Fruit fly (Drosophila melanogaster) whole organism, embryonic: Measurements from ENCODE around the gene CG31872.

ENCODE experiments used
- Abd-B ChIP-seq: fragments of 200-800 bp; sonication (Bioruptor generic); optimal IDR thresholded peaks from 2 replicates; lab custom pipeline; 2018; ENCODE audit warnings: missing biosample characterization, mild to moderate bottlenecking, missing genetic modification characterization, moderate library complexity
- Ada2b ChIP-seq: fragments of 200-800 bp; sonication (Bioruptor generic); IDR thresholded peaks from 2 replicates; pipeline ENCODE4 v1.3.6; 2022; ENCODE audit warnings: missing biosample characterization, missing genetic modification characterization
- CG10274 ChIP-seq: fragments of 200-800 bp; sonication (Bioruptor generic); optimal IDR thresholded peaks from 3 replicates; lab custom pipeline; 2017; ENCODE audit warnings: missing biosample characterization, mild to moderate bottlenecking, missing genetic modification characterization
- CG12236 ChIP-seq: fragments of 200-800 bp; sonication (Bioruptor generic); optimal IDR thresholded peaks from 2 replicates; lab custom pipeline; 2016; ENCODE audit warnings: missing biosample characterization, missing genetic modification characterization
- CG1233 ChIP-seq: fragments of 200-800 bp; sonication (Bioruptor generic); optimal IDR thresholded peaks from 4 replicates; lab custom pipeline; 2018; ENCODE audit warnings: missing biosample characterization, mild to moderate bottlenecking, missing genetic modification characterization
- CG12744 ChIP-seq: fragments of 200-800 bp; sonication (Bioruptor generic); optimal IDR thresholded peaks from 2 replicates; lab custom pipeline; 2016; ENCODE audit warnings: missing biosample characterization, missing genetic modification characterization
- CG14441 ChIP-seq: fragments of 200-800 bp; sonication (Bioruptor generic); IDR thresholded peaks from 2 replicates; pipeline ENCODE4 v1.3.6; 2022; ENCODE audit warnings: missing biosample characterization, missing genetic modification characterization
- CG15011 ChIP-seq: fragments of 200-800 bp; sonication (Bioruptor generic); optimal IDR thresholded peaks from 3 replicates; lab custom pipeline; 2018; ENCODE audit warnings: missing biosample characterization, mild to moderate bottlenecking, missing genetic modification characterization
- CG15514 ChIP-seq: fragments of 200-800 bp; sonication (Bioruptor generic); optimal IDR thresholded peaks from 3 replicates; lab custom pipeline; 2017; ENCODE audit warnings: missing biosample characterization, missing genetic modification characterization, mild to moderate bottlenecking, moderate library complexity, missing genetic modification reagents
- CG1832 ChIP-seq: fragments of 200-800 bp; sonication (Bioruptor generic); optimal IDR thresholded peaks from 2 replicates; lab custom pipeline; 2017; ENCODE audit warnings: missing biosample characterization, mild to moderate bottlenecking, missing genetic modification characterization, inconsistent platforms
- CG18599 ChIP-seq: fragments of 200-800 bp; sonication (Bioruptor generic); optimal IDR thresholded peaks from 3 replicates; lab custom pipeline; 2017; ENCODE audit warnings: missing biosample characterization, missing genetic modification characterization, mild to moderate bottlenecking, moderate library complexity, missing genetic modification reagents
- CG31365 ChIP-seq: fragments of 200-800 bp; sonication (Bioruptor generic); optimal IDR thresholded peaks from 2 replicates; lab custom pipeline; 2018; ENCODE audit warnings: missing biosample characterization, mild to moderate bottlenecking, missing genetic modification characterization
- CG3281 ChIP-seq: fragments of 200-800 bp; sonication (Bioruptor generic); optimal IDR thresholded peaks from 3 replicates; lab custom pipeline; 2017; ENCODE audit warnings: missing biosample characterization, mild to moderate bottlenecking, missing genetic modification characterization
- CG33213 ChIP-seq: fragments of 200-800 bp; sonication (Bioruptor generic); optimal IDR thresholded peaks from 3 replicates; lab custom pipeline; 2016; ENCODE audit warnings: missing biosample characterization, missing genetic modification characterization
- CG3838 ChIP-seq: fragments of 200-800 bp; sonication (Bioruptor generic); optimal IDR thresholded peaks from 3 replicates; lab custom pipeline; 2016; ENCODE audit warnings: missing biosample characterization, missing genetic modification characterization
- CG4282 ChIP-seq: fragments of 200-800 bp; sonication (Bioruptor generic); optimal IDR thresholded peaks from 2 replicates; lab custom pipeline; 2016; ENCODE audit warnings: missing biosample characterization, missing genetic modification characterization
- CG6175 ChIP-seq: fragments of 200-800 bp; sonication (Bioruptor generic); IDR thresholded peaks from 3 replicates; pipeline ENCODE4 v1.3.6; 2022; ENCODE audit warnings: missing biosample characterization, missing genetic modification characterization
- CG6854 ChIP-seq: fragments of 200-800 bp; sonication (Bioruptor generic); optimal IDR thresholded peaks from 3 replicates; lab custom pipeline; 2017; ENCODE audit warnings: missing biosample characterization, mild to moderate bottlenecking, missing genetic modification characterization
- CG7745 ChIP-seq: fragments of 200-800 bp; sonication (Bioruptor generic); optimal IDR thresholded peaks from 2 replicates; lab custom pipeline; 2018; ENCODE audit warnings: missing biosample characterization, mild to moderate bottlenecking, missing genetic modification characterization, moderate library complexity
- CG8765 ChIP-seq: fragments of 200-800 bp; sonication (Bioruptor generic); IDR thresholded peaks from 2 replicates; pipeline ENCODE4 v1.3.6; 2022; ENCODE audit warnings: missing biosample characterization, missing genetic modification characterization
- CG9437 ChIP-seq: fragments of 200-800 bp; sonication (Bioruptor generic); optimal IDR thresholded peaks from 2 replicates; lab custom pipeline; 2018; ENCODE audit warnings: missing biosample characterization, mild to moderate bottlenecking, missing genetic modification characterization
- Dip3 ChIP-seq: fragments of 200-800 bp; sonication (Bioruptor generic); optimal IDR thresholded peaks from 3 replicates; lab custom pipeline; 2016; ENCODE audit warnings: missing biosample characterization, missing genetic modification characterization
- Dll ChIP-seq: fragments of 200-800 bp; sonication (Bioruptor generic); IDR thresholded peaks from 4 replicates; pipeline ENCODE4 v1.3.6; 2022; ENCODE audit warnings: missing biosample characterization, missing genetic modification characterization; ENCODE audit not compliant: partially characterized antibody
- Ets65A ChIP-seq: fragments of 200-800 bp; sonication (Bioruptor generic); peaks from one replicate; lab custom pipeline; 2016; ENCODE audit warnings: missing biosample characterization, missing genetic modification characterization
- HLH3B ChIP-seq: fragments of 200-800 bp; sonication (Bioruptor generic); IDR thresholded peaks from 2 replicates; pipeline ENCODE4 v1.3.6; 2022; ENCODE audit warnings: missing biosample characterization, missing genetic modification characterization
- Hand ChIP-seq: fragments of 200-800 bp; sonication (Bioruptor generic); optimal IDR thresholded peaks from 2 replicates; lab custom pipeline; 2017; ENCODE audit warnings: mild to moderate bottlenecking, missing biosample characterization, missing genetic modification reagents, missing genetic modification characterization
- Hmr ChIP-seq: fragments of 200-800 bp; sonication (Bioruptor generic); optimal IDR thresholded peaks from 3 replicates; lab custom pipeline; 2017; ENCODE audit warnings: mild to moderate bottlenecking, missing biosample characterization, missing genetic modification reagents, missing genetic modification characterization
- Hr3 ChIP-seq: fragments of 200-800 bp; sonication (Bioruptor generic); optimal IDR thresholded peaks from 3 replicates; lab custom pipeline; 2016; ENCODE audit warnings: missing biosample characterization, missing genetic modification characterization
- Nf-YB ChIP-seq: fragments of 200-800 bp; sonication (Bioruptor generic); optimal IDR thresholded peaks from 3 replicates; lab custom pipeline; 2019; ENCODE audit warnings: missing biosample characterization, mild to moderate bottlenecking, missing genetic modification characterization, moderate library complexity
- Opbp ChIP-seq: fragments of 200-800 bp; sonication (Bioruptor generic); IDR thresholded peaks from 3 replicates; pipeline ENCODE4 v1.3.6; 2022; ENCODE audit warnings: missing biosample characterization, missing genetic modification characterization; ENCODE audit not compliant: partially characterized antibody
- Ravus ChIP-seq: fragments of 200-800 bp; sonication (Bioruptor generic); IDR thresholded peaks from 2 replicates; pipeline ENCODE4 v1.3.6; 2022; ENCODE audit warnings: missing biosample characterization, missing genetic modification characterization
- Side ChIP-seq: fragments of 200-800 bp; sonication (Bioruptor generic); optimal IDR thresholded peaks from 2 replicates; lab custom pipeline; 2016; ENCODE audit warnings: missing biosample characterization, missing genetic modification characterization
- Sox100B ChIP-seq: fragments of 200-800 bp; sonication (Bioruptor generic); optimal IDR thresholded peaks from 3 replicates; lab custom pipeline; 2018; ENCODE audit warnings: missing biosample characterization, mild to moderate bottlenecking, missing genetic modification characterization
- Ssrp ChIP-seq: fragments of 200-800 bp; sonication (Bioruptor generic); optimal IDR thresholded peaks from 2 replicates; lab custom pipeline; 2018; ENCODE audit warnings: missing biosample characterization, mild to moderate bottlenecking, missing genetic modification characterization, moderate library complexity
- Vsx1 ChIP-seq: fragments of 200-800 bp; sonication (Bioruptor generic); optimal IDR thresholded peaks from 2 replicates; lab custom pipeline; 2017; ENCODE audit warnings: missing biosample characterization, mild to moderate bottlenecking, missing genetic modification characterization, missing genetic modification reagents
- ato ChIP-seq: fragments of 200-800 bp; sonication (Bioruptor generic); IDR thresholded peaks from 2 replicates; pipeline ENCODE4 v1.3.6; 2022; ENCODE audit warnings: missing biosample characterization, missing genetic modification characterization; ENCODE audit not compliant: partially characterized antibody
- bbx ChIP-seq: fragments of 200-800 bp; sonication (Bioruptor generic); IDR thresholded peaks from 2 replicates; pipeline ENCODE4 v1.3.6; 2022; ENCODE audit warnings: missing biosample characterization, missing genetic modification characterization; ENCODE audit not compliant: partially characterized antibody
- bigmax ChIP-seq: fragments of 200-800 bp; sonication (Bioruptor generic); optimal IDR thresholded peaks from 2 replicates; lab custom pipeline; 2018; ENCODE audit warnings: missing biosample characterization, mild to moderate bottlenecking, missing genetic modification characterization
- cg ChIP-seq: fragments of 200-800 bp; sonication (Bioruptor generic); optimal IDR thresholded peaks from 3 replicates; lab custom pipeline; 2019; ENCODE audit warnings: missing biosample characterization, mild to moderate bottlenecking, missing genetic modification characterization, moderate library complexity
- disco-r ChIP-seq: fragments of 200-800 bp; sonication (Bioruptor generic); optimal IDR thresholded peaks from 2 replicates; lab custom pipeline; 2016; ENCODE audit warnings: missing biosample characterization, missing genetic modification characterization
- fd3F ChIP-seq: fragments of 200-800 bp; sonication (Bioruptor generic); optimal IDR thresholded peaks from 2 replicates; lab custom pipeline; 2018; ENCODE audit warnings: missing biosample characterization, mild to moderate bottlenecking, missing genetic modification characterization, moderate library complexity
- gcm ChIP-seq: fragments of 200-800 bp; sonication (Bioruptor generic); optimal IDR thresholded peaks from 2 replicates; lab custom pipeline; 2019; ENCODE audit warnings: missing biosample characterization, mild to moderate bottlenecking, missing genetic modification characterization, moderate library complexity
- gcm2 ChIP-seq: fragments of 200-800 bp; sonication (Bioruptor generic); optimal IDR thresholded peaks from 2 replicates; lab custom pipeline; 2016; ENCODE audit warnings: missing biosample characterization, missing genetic modification characterization
- gem ChIP-seq: fragments of 200-800 bp; sonication (Bioruptor generic); optimal IDR thresholded peaks from 2 replicates; lab custom pipeline; 2019; ENCODE audit warnings: missing biosample characterization, mild to moderate bottlenecking, missing genetic modification characterization, moderate library complexity
- ham ChIP-seq: fragments of 200-800 bp; sonication (Bioruptor generic); IDR thresholded peaks from 2 replicates; pipeline ENCODE4 v1.3.6; 2022; ENCODE audit warnings: missing biosample characterization, missing genetic modification characterization
- hbn ChIP-seq: fragments of 200-800 bp; sonication (Bioruptor generic); IDR thresholded peaks from 2 replicates; pipeline ENCODE4 v1.3.6; 2022; ENCODE audit warnings: missing biosample characterization, missing genetic modification characterization; ENCODE audit not compliant: partially characterized antibody
- org-1 ChIP-seq: fragments of 200-800 bp; sonication (Bioruptor generic); optimal IDR thresholded peaks from 2 replicates; lab custom pipeline; 2017; ENCODE audit warnings: missing biosample characterization, missing genetic modification characterization
- otp ChIP-seq: fragments of 200-800 bp; sonication (Bioruptor generic); IDR thresholded peaks from 3 replicates; pipeline ENCODE4, ENCODE4 v1.3.6; 2022; ENCODE audit warnings: missing biosample characterization, missing genetic modification characterization
- tap ChIP-seq: fragments of 200-800 bp; optimal IDR thresholded peaks from 3 replicates; lab custom pipeline; 2019; ENCODE audit warnings: missing biosample characterization, mild to moderate bottlenecking, missing genetic modification characterization, moderate library complexity
- unc-4 ChIP-seq: fragments of 200-800 bp; sonication (Bioruptor generic); IDR thresholded peaks from 2 replicates; pipeline ENCODE4 v1.3.6; 2022; ENCODE audit warnings: missing biosample characterization, missing genetic modification characterization; ENCODE audit not compliant: partially characterized antibody

The CG31872 gene

dm6 chr2L:10616767-10617166 lies 23.0 kb upstream of the CG31872 start (continued):
- TF ChIP-seq org-1 (peak; percentile 64), CG31365 (tag; lab: Kevin White, UChicago) (peak; percentile 15), Dll (GFP tag; lab: Robert Waterston, UW) (no peak), CG14441 (GFP tag; lab: Robert Waterston, UW) (peak; percentile 81), HLH3B (GFP tag; lab: Robert Waterston, UW) (peak; percentile 88), cg (GFP tag; lab: Kevin White, UChicago) (no peak), CG15514 (GFP tag; lab: Kevin White, UChicago) (peak; percentile 14), Sox100B (peak; percentile 73), CG10274 (no peak), Side (GFP tag; lab: Kevin White, UChicago) (peak; percentile 16), hbn (GFP tag; lab: Robert Waterston, UW) (no peak), otp (GFP tag; lab: Robert Waterston, UW) (0 out of 3 replicates have a peak, but pooled peaks have one; percentile 63), Ravus (peak; percentile 16), CG1832 (GFP tag; lab: Kevin White, UChicago) (no peak), CG4282 (GFP tag; lab: Kevin White, UChicago) (no peak), Abd-B (GFP tag; lab: Kevin White, UChicago) (peak; percentile 66), CG7745 (tag; lab: Kevin White, UChicago) (no peak), tap (tag; lab: Kevin White, UChicago) (peak; percentile 70), CG6854 (GFP tag; lab: Kevin White, UChicago) (no peak), bbx (no peak), Opbp (GFP tag; lab: Robert Waterston, UW) (no peak), Ets65A (GFP tag; lab: Kevin White, UChicago) (peak; percentile 89), Nf-YB (GFP tag; lab: Kevin White, UChicago) (peak; percentile 35), gem (tag; lab: Kevin White, UChicago) (peak; percentile 86), CG1233 (peak; percentile 57), CG6175 (GFP tag; lab: Robert Waterston, UW) (0 out of 3 replicates have a peak, but pooled peaks have one; percentile 25), CG15011 (peak; percentile 38), CG9437 (GFP tag; lab: Kevin White, UChicago) (peak; percentile 34), gcm2 (GFP tag; lab: Kevin White, UChicago) (no peak), CG12744 (GFP tag; lab: Kevin White, UChicago) (no peak), CG8765 (GFP tag; lab: Robert Waterston, UW) (peak; percentile 44; the same call in 1 of the 2 replicates), unc-4 (GFP tag; lab: Robert Waterston, UW) (no peak), Ssrp (tag; lab: Kevin White, UChicago) (peak; percentile 68), Vsx1 (no peak), CG18599 (GFP tag; lab: Kevin White, UChicago) (peak; percentile 68), disco-r (GFP tag; lab: Kevin White, UChicago) (peak; percentile 15), gcm (GFP tag; lab: Kevin White, UChicago) (peak; percentile 47), CG12236 (GFP tag; lab: Kevin White, UChicago) (no peak), Hr3 (GFP tag; lab: Kevin White, UChicago) (peak; percentile 44), CG3838 (GFP tag; lab: Kevin White, UChicago) (no peak), CG3281 (GFP tag; lab: Kevin White, UChicago) (peak; percentile 18), Hand (GFP tag; lab: Kevin White, UChicago) (peak; percentile 5), ham (no peak), fd3F (GFP tag; lab: Kevin White, UChicago) (peak; percentile 21), Hmr (GFP tag; lab: Kevin White, UChicago) (peak; percentile 44), Ada2b (GFP tag; lab: Robert Waterston, UW) (peak; percentile 69), bigmax (GFP tag; lab: Kevin White, UChicago) (no peak), Dip3 (GFP tag; lab: Kevin White, UChicago) (peak; percentile 19), CG33213 (GFP tag; lab: Kevin White, UChicago) (peak; percentile 58), ato (GFP tag; lab: Robert Waterston, UW) (no peak)
